Fruit fly (Drosophila melanogaster) whole organism, embryonic: ENCODE results near the gene RpL6.

ENCODE experiments used
- ATbp ChIP-seq: fragments of 200-800 bp; sonication (Bioruptor generic); optimal IDR thresholded peaks from 2 replicates; lab custom pipeline; 2017; ENCODE audit warnings: missing biosample characterization, mild to moderate bottlenecking, missing genetic modification characterization, missing genetic modification reagents
- Atf-2 ChIP-seq: fragments of 200-800 bp; sonication (Bioruptor generic); optimal IDR thresholded peaks from 2 replicates; lab custom pipeline; 2016; ENCODE audit warnings: missing biosample characterization, missing genetic modification characterization
- Bdp1 ChIP-seq: fragments of 200-800 bp; sonication (Bioruptor generic); optimal IDR thresholded peaks from 3 replicates; lab custom pipeline; 2016; ENCODE audit warnings: missing biosample characterization, missing genetic modification characterization
- CG10209 ChIP-seq: fragments of 200-800 bp; sonication (Bioruptor generic); optimal IDR thresholded peaks from 3 replicates; lab custom pipeline; 2017; ENCODE audit warnings: missing biosample characterization, mild to moderate bottlenecking, missing genetic modification characterization, missing genetic modification reagents
- CG10959 ChIP-seq: fragments of 200-800 bp; sonication (Bioruptor generic); IDR thresholded peaks from 2 replicates; pipeline ENCODE4 v1.3.6; 2022; ENCODE audit warnings: missing biosample characterization, missing genetic modification characterization
- CG12071 ChIP-seq: fragments of 200-800 bp; sonication (Bioruptor generic); optimal IDR thresholded peaks from 3 replicates; lab custom pipeline; 2018; ENCODE audit warnings: missing biosample characterization, mild to moderate bottlenecking, missing genetic modification characterization
- CG12744 ChIP-seq: fragments of 200-800 bp; sonication (Bioruptor generic); optimal IDR thresholded peaks from 2 replicates; lab custom pipeline; 2016; ENCODE audit warnings: missing biosample characterization, missing genetic modification characterization
- CG13775 ChIP-seq: fragments of 200-800 bp; sonication (Bioruptor generic); optimal IDR thresholded peaks from 3 replicates; lab custom pipeline; 2017; ENCODE audit warnings: missing biosample characterization, mild to moderate bottlenecking, missing genetic modification characterization
- CG15601 ChIP-seq: fragments of 200-800 bp; sonication (Bioruptor generic); optimal IDR thresholded peaks from 3 replicates; lab custom pipeline; 2019; ENCODE audit warnings: missing biosample characterization, mild to moderate bottlenecking, missing genetic modification characterization, moderate library complexity
- CG16815 ChIP-seq: fragments of 200-800 bp; sonication (Bioruptor generic); optimal IDR thresholded peaks from 3 replicates; lab custom pipeline; 2017; ENCODE audit warnings: missing biosample characterization, mild to moderate bottlenecking, missing genetic modification characterization
- CG17186 ChIP-seq: fragments of 200-800 bp; sonication (Bioruptor generic); optimal IDR thresholded peaks from 3 replicates; lab custom pipeline; 2017; ENCODE audit warnings: missing biosample characterization, missing genetic modification reagents, missing genetic modification characterization
- CG17328 ChIP-seq: fragments of 200-800 bp; sonication (Bioruptor generic); IDR thresholded peaks from 2 replicates; pipeline ENCODE4 v1.3.6; 2022; ENCODE audit warnings: missing biosample characterization, missing genetic modification characterization
- CG17802 ChIP-seq: fragments of 200-800 bp; sonication (Bioruptor generic); optimal IDR thresholded peaks from 2 replicates; lab custom pipeline; 2018; ENCODE audit warnings: missing biosample characterization, mild to moderate bottlenecking, missing genetic modification characterization, moderate library complexity
- CG6272 ChIP-seq: fragments of 200-800 bp; sonication (Bioruptor generic); IDR thresholded peaks from 2 replicates; pipeline ENCODE4 v1.3.6; 2022; ENCODE audit warnings: missing biosample characterization, missing genetic modification characterization
- CG7357 ChIP-seq: fragments of 200-800 bp; sonication (Bioruptor generic); IDR thresholded peaks from 3 replicates; pipeline ENCODE4 v1.3.6; 2022; ENCODE audit warnings: missing biosample characterization, missing genetic modification characterization
- D ChIP-seq, 2 experiments: fragments of 200-800 bp in 1 of 2; fragments of >200 bp in 1 of 2; sonication (Bioruptor generic) in 1 of 2; optimal IDR thresholded peaks; 2 replicates in 1 of 2; 3 replicates in 1 of 2; lab custom pipeline; 2017; ENCODE audit warnings: mild to moderate bottlenecking in 1 of 2, missing biosample characterization in 1 of 2, missing genetic modification characterization in 1 of 2, missing genetic modification reagents in 1 of 2
- D19A ChIP-seq: fragments of 200-800 bp; optimal IDR thresholded peaks from 3 replicates; lab custom pipeline; 2019; ENCODE audit warnings: missing biosample characterization, mild to moderate bottlenecking, missing genetic modification characterization, moderate library complexity
- Dfd ChIP-seq, 2 experiments: fragments of >200 bp; optimal IDR thresholded peaks; 2 replicates each; lab custom pipeline; 2017; ENCODE audit warnings: missing biosample characterization in 2 of 2, missing genetic modification characterization in 2 of 2
- Doc2 ChIP-seq: fragments of 200-800 bp; sonication (Bioruptor generic); IDR thresholded peaks from 2 replicates; pipeline ENCODE4 v1.3.6; 2022; ENCODE audit warnings: missing biosample characterization, missing genetic modification characterization
- ERR ChIP-seq: fragments of 200-800 bp; sonication (Bioruptor generic); optimal IDR thresholded peaks from 2 replicates; lab custom pipeline; 2016; ENCODE audit warnings: missing biosample characterization, missing genetic modification characterization
- H2.0 ChIP-seq: fragments of 200-800 bp; sonication (Bioruptor generic); IDR thresholded peaks from 2 replicates; pipeline ENCODE4 v1.3.6; 2022; ENCODE audit warnings: missing biosample characterization, missing genetic modification characterization
- Jarid2 ChIP-seq: fragments of 200-800 bp; sonication (Bioruptor generic); optimal IDR thresholded peaks from 3 replicates; lab custom pipeline; 2017; ENCODE audit warnings: mild to moderate bottlenecking, missing biosample characterization, missing genetic modification reagents, missing genetic modification characterization
- Lpt ChIP-seq: fragments of >200 bp; optimal IDR thresholded peaks from 2 replicates; lab custom pipeline; 2018; ENCODE audit warnings: missing biosample characterization, missing genetic modification characterization
- Max ChIP-seq: fragments of 200-800 bp; sonication (Bioruptor generic); optimal IDR thresholded peaks from 2 replicates; lab custom pipeline; 2016; ENCODE audit warnings: missing biosample characterization, mild to moderate bottlenecking, missing genetic modification characterization
- NC2β ChIP-seq: fragments of 200-800 bp; sonication (Bioruptor generic); optimal IDR thresholded peaks from 2 replicates; lab custom pipeline; 2016; ENCODE audit warnings: missing biosample characterization, missing genetic modification characterization
- Neu2 ChIP-seq: fragments of 200-800 bp; sonication (Bioruptor generic); optimal IDR thresholded peaks from 3 replicates; lab custom pipeline; 2016; ENCODE audit warnings: missing biosample characterization, missing genetic modification characterization, borderline replicate concordance
- Nf-YB ChIP-seq: fragments of 200-800 bp; sonication (Bioruptor generic); optimal IDR thresholded peaks from 3 replicates; lab custom pipeline; 2019; ENCODE audit warnings: missing biosample characterization, mild to moderate bottlenecking, missing genetic modification characterization, moderate library complexity
- NfI ChIP-seq: fragments of 200-800 bp; sonication (Bioruptor generic); optimal IDR thresholded peaks from 3 replicates; lab custom pipeline; 2018; ENCODE audit warnings: missing biosample characterization, mild to moderate bottlenecking, missing genetic modification characterization, moderate library complexity
- Pdp1 ChIP-seq, 2 experiments: fragments of 200-800 bp; sonication (Bioruptor generic); optimal IDR thresholded peaks; 3 replicates each; lab custom pipeline; 2016; ENCODE audit warnings: missing biosample characterization in 2 of 2, missing genetic modification characterization in 2 of 2, mild to moderate bottlenecking in 1 of 2, moderate library complexity in 1 of 2
- Scr ChIP-seq: fragments of 200-800 bp; sonication (Bioruptor generic); IDR thresholded peaks from 2 replicates; pipeline ENCODE4 v1.3.6; 2022; ENCODE audit warnings: missing biosample characterization, missing genetic modification characterization; ENCODE audit not compliant: partially characterized antibody
- Sry-δ ChIP-seq: fragments of 200-800 bp; sonication (Bioruptor generic); optimal IDR thresholded peaks from 2 replicates; lab custom pipeline; 2016; ENCODE audit warnings: missing biosample characterization, missing genetic modification characterization
- Stat92E ChIP-seq, 3 experiments: fragments of >200 bp in 2 of 3; fragments of 200-800 bp in 1 of 3; sonication (Bioruptor generic) in 1 of 3; optimal IDR thresholded peaks; 2 replicates each; lab custom pipeline; 2017 to 2019; ENCODE audit warnings: missing biosample characterization in 3 of 3, missing genetic modification characterization in 3 of 3, mild to moderate bottlenecking in 1 of 3, moderate library complexity in 1 of 3
- YL-1 ChIP-seq: fragments of 200-800 bp; sonication (Bioruptor generic); optimal IDR thresholded peaks from 3 replicates; lab custom pipeline; 2017; ENCODE audit warnings: missing biosample characterization, mild to moderate bottlenecking, missing genetic modification characterization
- cad ChIP-seq: fragments of >200 bp; optimal IDR thresholded peaks from 2 replicates; lab custom pipeline; 2017; ENCODE audit warnings: missing biosample characterization, missing genetic modification characterization
- fd3F ChIP-seq: fragments of 200-800 bp; sonication (Bioruptor generic); optimal IDR thresholded peaks from 2 replicates; lab custom pipeline; 2018; ENCODE audit warnings: missing biosample characterization, mild to moderate bottlenecking, missing genetic modification characterization, moderate library complexity
- fu2 ChIP-seq: fragments of 200-800 bp; sonication (Bioruptor generic); optimal IDR thresholded peaks from 2 replicates; lab custom pipeline; 2016; ENCODE audit warnings: missing biosample characterization, missing genetic modification characterization
- grn ChIP-seq: fragments of 200-800 bp; sonication (Bioruptor generic); optimal IDR thresholded peaks from 3 replicates; lab custom pipeline; 2017; ENCODE audit warnings: missing biosample characterization, missing genetic modification characterization
- gsb-n ChIP-seq: fragments of 200-800 bp; sonication (Bioruptor generic); optimal IDR thresholded peaks from 3 replicates; lab custom pipeline; 2018; ENCODE audit warnings: missing biosample characterization, mild to moderate bottlenecking, missing genetic modification characterization
- insv ChIP-seq, 2 experiments: fragments of 200-800 bp; sonication (Bioruptor generic); optimal IDR thresholded peaks; 3 replicates each; lab custom pipeline; 2016 to 2018; ENCODE audit warnings: missing biosample characterization in 2 of 2, missing genetic modification characterization in 2 of 2
- inv ChIP-seq: fragments of 200-800 bp; sonication (Bioruptor generic); IDR thresholded peaks from 2 replicates; pipeline ENCODE4 v1.3.6; 2022; ENCODE audit warnings: missing biosample characterization, missing genetic modification characterization; ENCODE audit not compliant: partially characterized antibody
- jumu ChIP-seq: fragments of 200-800 bp; sonication (Bioruptor generic); optimal IDR thresholded peaks from 3 replicates; lab custom pipeline; 2016; ENCODE audit warnings: missing biosample characterization, missing genetic modification characterization
- kah ChIP-seq: fragments of 200-800 bp; sonication (Bioruptor generic); optimal IDR thresholded peaks from 2 replicates; lab custom pipeline; 2018; ENCODE audit warnings: missing biosample characterization, mild to moderate bottlenecking, missing genetic modification characterization
- oc ChIP-seq: fragments of 200-800 bp; sonication (Bioruptor generic); optimal IDR thresholded peaks from 2 replicates; lab custom pipeline; 2018; ENCODE audit warnings: missing biosample characterization, mild to moderate bottlenecking, missing genetic modification characterization, moderate library complexity
- pan ChIP-seq, 4 experiments: fragments of >200 bp in 3 of 4; fragments of 200-800 bp in 1 of 4; sonication (Bioruptor generic) in 1 of 4; optimal IDR thresholded peaks in 3 of 4; IDR thresholded peaks in 1 of 4; 2 replicates each; pipeline versions ENCODE4 v1.3.6 to Lab custom; 2017 to 2022; ENCODE audit warnings: missing biosample characterization in 2 of 4, missing genetic modification characterization in 2 of 4, mixed read lengths in 1 of 4
- peb ChIP-seq: fragments of 200-800 bp; sonication (Bioruptor generic); IDR thresholded peaks from 2 replicates; pipeline ENCODE4 v1.3.6; 2022; ENCODE audit warnings: missing biosample characterization, missing genetic modification characterization
- pita ChIP-seq: fragments of 200-800 bp; sonication (Bioruptor generic); optimal IDR thresholded peaks from 2 replicates; lab custom pipeline; 2017; ENCODE audit warnings: missing biosample characterization, mild to moderate bottlenecking, missing genetic modification characterization
- rib ChIP-seq: fragments of 200-800 bp; sonication (Bioruptor generic); IDR thresholded peaks from 2 replicates; pipeline ENCODE4 v1.3.6; 2022; ENCODE audit warnings: missing biosample characterization, missing genetic modification characterization
- schlank ChIP-seq: fragments of 200-800 bp; sonication (Bioruptor generic); optimal IDR thresholded peaks from 2 replicates; lab custom pipeline; 2018; ENCODE audit warnings: missing biosample characterization, mild to moderate bottlenecking, missing genetic modification characterization
- seq ChIP-seq: fragments of 200-800 bp; sonication (Bioruptor generic); IDR thresholded peaks from 2 replicates; pipeline ENCODE4 v1.3.6; 2022; ENCODE audit warnings: missing biosample characterization, missing genetic modification characterization

RpL6 gene

DNA sequence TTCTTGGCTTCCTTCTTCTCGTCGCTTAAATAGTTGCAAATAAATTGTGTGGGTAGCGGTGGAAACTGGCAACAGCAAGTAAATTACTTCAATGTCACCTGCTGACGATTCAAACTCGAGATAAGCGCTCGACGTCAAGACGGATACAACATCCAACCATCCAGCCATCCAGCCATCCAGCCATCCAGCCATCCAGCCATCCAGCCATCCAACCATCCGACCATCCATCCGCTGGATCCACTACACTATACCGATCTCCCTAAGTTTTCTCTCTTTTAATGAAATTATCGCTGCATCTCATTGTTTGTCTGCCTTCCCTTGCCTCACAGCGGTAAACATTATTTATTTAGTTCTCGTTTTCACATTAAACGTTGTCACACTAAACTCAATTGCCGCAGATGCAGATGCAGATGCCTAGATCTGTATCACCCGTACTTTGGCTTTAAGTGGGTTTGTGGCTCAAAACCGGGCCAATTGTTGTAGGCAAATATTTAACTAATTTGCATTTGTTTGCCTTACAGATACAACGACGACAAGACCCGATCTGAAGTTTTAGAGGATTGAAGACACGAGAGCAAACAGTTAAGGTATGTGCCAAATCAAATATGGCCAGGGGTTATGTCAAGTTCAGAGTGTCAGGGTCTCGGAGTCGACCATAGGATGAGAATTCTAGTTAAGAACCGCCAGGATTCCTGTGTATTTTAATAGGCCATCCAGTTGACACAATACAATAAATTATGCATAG, 47.1 kb downstream of the RpL6 start (continued):
- TF ChIP-seq Jarid2 (GFP tag; lab: Kevin White, UChicago), result peak; percentile 9
- TF ChIP-seq kah (GFP tag; lab: Kevin White, UChicago), result no peak
- TF ChIP-seq H2.0 (GFP tag; lab: Robert Waterston, UW), result no peak
- no peak for TF ChIP-seq CG7357 (GFP tag; lab: Robert Waterston, UW)
- TF ChIP-seq NC2β, result no peak
- TF ChIP-seq CG10209 (GFP tag; lab: Kevin White, UChicago), result no peak
- TF ChIP-seq NfI (GFP tag; lab: Kevin White, UChicago), result no peak
- no peak for TF ChIP-seq oc (tag; lab: Kevin White, UChicago)
- no peak for TF ChIP-seq D (optimal IDR thresholded peaks at IDR 0.05; lab: Kevin White, UChicago)
- TF ChIP-seq D (GFP tag; optimal IDR thresholded peaks at IDR 0.05; lab: Kevin White, UChicago), result peak; percentile 21
- TF ChIP-seq gsb-n, result no peak
- TF ChIP-seq Neu2, result no peak
- no peak for TF ChIP-seq jumu (GFP tag; lab: Kevin White, UChicago)
- no peak for TF ChIP-seq Pdp1 (GFP tag; optimal IDR thresholded peaks at IDR 0.05; lab: Kevin White, UChicago)
- no peak for TF ChIP-seq Sry-δ (GFP tag; lab: Kevin White, UChicago)
- no peak for TF ChIP-seq Stat92E (GFP tag; optimal IDR thresholded peaks at IDR 0.05; lab: Kevin White, UChicago)
- TF ChIP-seq CG13775 (GFP tag; lab: Kevin White, UChicago), result no peak
- TF ChIP-seq Atf-2 (GFP tag; lab: Kevin White, UChicago), result no peak
- no peak for TF ChIP-seq CG17186 (GFP tag; lab: Kevin White, UChicago)
- no peak for TF ChIP-seq insv (GFP tag; optimal IDR thresholded peaks at IDR 0.05; lab: Kevin White, UChicago)
- no peak for TF ChIP-seq CG16815 (GFP tag; lab: Kevin White, UChicago)
- TF ChIP-seq Dfd (GFP tag; optimal IDR thresholded peaks at IDR 0.05; lab: Kevin White, UChicago), result no peak
- TF ChIP-seq YL-1 (GFP tag; lab: Kevin White, UChicago), result no peak
- peak; percentile 40 for TF ChIP-seq ATbp
- no peak for TF ChIP-seq seq (GFP tag; lab: Robert Waterston, UW)
- TF ChIP-seq CG12071 (GFP tag; lab: Kevin White, UChicago), result peak; percentile 13
- no peak for TF ChIP-seq fu2 (GFP tag; lab: Kevin White, UChicago)
- TF ChIP-seq Lpt (GFP tag; lab: Kevin White, UChicago), result no peak
- no peak for TF ChIP-seq peb (GFP tag; lab: Robert Waterston, UW)
- TF ChIP-seq CG17802 (tag; lab: Kevin White, UChicago), result no peak
- no peak for TF ChIP-seq CG10959 (GFP tag; lab: Robert Waterston, UW)
- TF ChIP-seq fd3F, result no peak
- peak; percentile 12 for TF ChIP-seq grn (GFP tag; lab: Kevin White, UChicago)
- TF ChIP-seq CG15601 (tag; lab: Kevin White, UChicago), result peak; percentile 53
- TF ChIP-seq pita (GFP tag; lab: Kevin White, UChicago), result no peak
- TF ChIP-seq Doc2 (GFP tag; lab: Robert Waterston, UW), result no peak
- no peak for TF ChIP-seq rib (GFP tag; lab: Robert Waterston, UW)
- TF ChIP-seq CG6272, result no peak
- TF ChIP-seq CG17328 (GFP tag; lab: Robert Waterston, UW), result no peak
- no peak for TF ChIP-seq schlank
- no peak for TF ChIP-seq pan (optimal IDR thresholded peaks at IDR 0.05; lab: Kevin White, UChicago)
- no peak for TF ChIP-seq pan (GFP tag; optimal IDR thresholded peaks at IDR 0.05 in 1 of 2, IDR thresholded peaks at IDR 0.05 in 1 of 2)
- TF ChIP-seq Max (GFP tag; lab: Kevin White, UChicago), result no peak
- TF ChIP-seq Bdp1 (GFP tag; lab: Kevin White, UChicago), result no peak
- no peak for TF ChIP-seq Nf-YB (GFP tag; lab: Kevin White, UChicago)
- no peak for TF ChIP-seq ERR (GFP tag; lab: Kevin White, UChicago)
- no peak for TF ChIP-seq CG12744
- no peak for TF ChIP-seq Scr
- TF ChIP-seq cad (GFP tag; lab: Kevin White, UChicago), result no peak
- TF ChIP-seq D19A (tag; lab: Kevin White, UChicago), result no peak
- no peak for TF ChIP-seq inv (GFP tag; lab: Robert Waterston, UW)
